Fruit fly (Drosophila melanogaster) whole organism, embryonic: ENCODE results near the gene CG31075.

Source experiments
- B-H1 ChIP-seq: fragments of 200-800 bp; sonication (Bioruptor generic); IDR thresholded peaks from 3 replicates; pipeline ENCODE4 v1.3.6; 2022; ENCODE audit warnings: missing biosample characterization, missing genetic modification characterization
- BtbVII ChIP-seq: fragments of 200-800 bp; sonication (Bioruptor generic); optimal IDR thresholded peaks from 3 replicates; lab custom pipeline; 2017; ENCODE audit warnings: missing biosample characterization, mild to moderate bottlenecking, missing genetic modification characterization
- CG10274 ChIP-seq: fragments of 200-800 bp; sonication (Bioruptor generic); optimal IDR thresholded peaks from 3 replicates; lab custom pipeline; 2017; ENCODE audit warnings: missing biosample characterization, mild to moderate bottlenecking, missing genetic modification characterization
- CG11695 ChIP-seq: fragments of 200-800 bp; sonication (Bioruptor generic); IDR thresholded peaks from 3 replicates; pipeline ENCODE4 v1.3.6; 2022; ENCODE audit warnings: missing biosample characterization, missing genetic modification characterization
- CG11696 ChIP-seq: fragments of 200-800 bp; sonication (Bioruptor generic); IDR thresholded peaks from 2 replicates; pipeline ENCODE4 v1.3.6; 2022; ENCODE audit warnings: missing biosample characterization, missing genetic modification characterization
- CG12236 ChIP-seq: fragments of 200-800 bp; sonication (Bioruptor generic); optimal IDR thresholded peaks from 2 replicates; lab custom pipeline; 2016; ENCODE audit warnings: missing biosample characterization, missing genetic modification characterization
- CG12299 ChIP-seq: fragments of 200-800 bp; sonication (Bioruptor generic); optimal IDR thresholded peaks from 2 replicates; lab custom pipeline; 2018; ENCODE audit warnings: missing biosample characterization, mild to moderate bottlenecking, missing genetic modification characterization
- CG15011 ChIP-seq: fragments of 200-800 bp; sonication (Bioruptor generic); optimal IDR thresholded peaks from 3 replicates; lab custom pipeline; 2018; ENCODE audit warnings: missing biosample characterization, mild to moderate bottlenecking, missing genetic modification characterization
- CG17361 ChIP-seq: fragments of 200-800 bp; sonication (Bioruptor generic); IDR thresholded peaks from 3 replicates; pipeline ENCODE4 v1.3.6; 2022; ENCODE audit warnings: missing biosample characterization, missing genetic modification characterization
- CG1792 ChIP-seq: fragments of 200-800 bp; sonication (Bioruptor generic); optimal IDR thresholded peaks from 2 replicates; lab custom pipeline; 2016; ENCODE audit warnings: missing biosample characterization, missing genetic modification characterization
- CG18764 ChIP-seq: fragments of 200-800 bp; sonication (Bioruptor generic); optimal IDR thresholded peaks from 3 replicates; lab custom pipeline; 2016; ENCODE audit warnings: missing biosample characterization, missing genetic modification characterization
- CG2120 ChIP-seq: fragments of 200-800 bp; sonication (Bioruptor generic); optimal IDR thresholded peaks from 3 replicates; lab custom pipeline; 2016; ENCODE audit warnings: missing biosample characterization, missing genetic modification characterization
- CG2678 ChIP-seq: fragments of 200-800 bp; sonication (Bioruptor generic); optimal IDR thresholded peaks from 3 replicates; lab custom pipeline; 2019; ENCODE audit warnings: missing biosample characterization, mild to moderate bottlenecking, missing genetic modification characterization, moderate library complexity
- CG30431 ChIP-seq: fragments of 200-800 bp; sonication (Bioruptor generic); optimal IDR thresholded peaks from 2 replicates; lab custom pipeline; 2017; ENCODE audit warnings: missing biosample characterization, missing genetic modification characterization
- CG3838 ChIP-seq: fragments of 200-800 bp; sonication (Bioruptor generic); optimal IDR thresholded peaks from 3 replicates; lab custom pipeline; 2016; ENCODE audit warnings: missing biosample characterization, missing genetic modification characterization
- CG5953 ChIP-seq: fragments of 200-800 bp; sonication (Bioruptor generic); IDR thresholded peaks from 2 replicates; pipeline ENCODE4 v1.3.6; 2022; ENCODE audit warnings: missing biosample characterization, missing genetic modification characterization
- CG6689 ChIP-seq: fragments of 200-800 bp; sonication (Bioruptor generic); IDR thresholded peaks from 2 replicates; pipeline ENCODE4 v1.3.6; 2022; ENCODE audit warnings: missing biosample characterization, missing genetic modification characterization
- CG7271 ChIP-seq: fragments of 200-800 bp; sonication (Bioruptor generic); optimal IDR thresholded peaks from 2 replicates; lab custom pipeline; 2018; ENCODE audit warnings: missing biosample characterization, mild to moderate bottlenecking, missing genetic modification characterization, moderate library complexity
- CG7556 ChIP-seq: fragments of 200-800 bp; sonication (Bioruptor generic); optimal IDR thresholded peaks from 2 replicates; lab custom pipeline; 2017; ENCODE audit warnings: missing biosample characterization, mild to moderate bottlenecking, missing genetic modification characterization
- CG7745 ChIP-seq: fragments of 200-800 bp; sonication (Bioruptor generic); optimal IDR thresholded peaks from 2 replicates; lab custom pipeline; 2018; ENCODE audit warnings: missing biosample characterization, mild to moderate bottlenecking, missing genetic modification characterization, moderate library complexity
- CG7839 ChIP-seq: fragments of 200-800 bp; sonication (Bioruptor generic); optimal IDR thresholded peaks from 3 replicates; lab custom pipeline; 2018; ENCODE audit warnings: missing biosample characterization, mild to moderate bottlenecking, missing genetic modification characterization, moderate library complexity
- CG7928 ChIP-seq: fragments of 200-800 bp; sonication (Bioruptor generic); optimal IDR thresholded peaks from 2 replicates; lab custom pipeline; 2017; ENCODE audit warnings: missing biosample characterization, mild to moderate bottlenecking, missing genetic modification characterization
- Dek ChIP-seq: fragments of 200-800 bp; sonication (Bioruptor generic); optimal IDR thresholded peaks from 3 replicates; lab custom pipeline; 2019; ENCODE audit warnings: missing biosample characterization, mild to moderate bottlenecking, missing genetic modification characterization, moderate library complexity
- Doc3 ChIP-seq: fragments of 200-800 bp; sonication (Bioruptor generic); IDR thresholded peaks from 3 replicates; pipeline ENCODE4 v1.3.6; 2022; ENCODE audit warnings: missing biosample characterization, missing genetic modification characterization; ENCODE audit not compliant: partially characterized antibody
- Ets65A ChIP-seq: fragments of 200-800 bp; sonication (Bioruptor generic); peaks from one replicate; lab custom pipeline; 2016; ENCODE audit warnings: missing biosample characterization, missing genetic modification characterization
- Ets97D ChIP-seq: fragments of 200-800 bp; sonication (Bioruptor generic); optimal IDR thresholded peaks from 3 replicates; lab custom pipeline; 2016; ENCODE audit warnings: missing biosample characterization, missing genetic modification characterization
- Fer1 ChIP-seq: fragments of 200-800 bp; sonication (Bioruptor generic); optimal IDR thresholded peaks from 2 replicates; lab custom pipeline; 2017; ENCODE audit warnings: missing biosample characterization, mild to moderate bottlenecking, missing genetic modification characterization
- HLH4C ChIP-seq: fragments of 200-800 bp; sonication (Bioruptor generic); IDR thresholded peaks from 3 replicates; pipeline ENCODE4 v1.3.6; 2022; ENCODE audit warnings: missing biosample characterization, missing genetic modification characterization; ENCODE audit not compliant: partially characterized antibody
- HLHmδ ChIP-seq: fragments of 200-800 bp; sonication (Bioruptor generic); optimal IDR thresholded peaks from 2 replicates; lab custom pipeline; 2018; ENCODE audit warnings: missing biosample characterization, mild to moderate bottlenecking, missing genetic modification characterization, moderate library complexity
- Hr3 ChIP-seq: fragments of 200-800 bp; sonication (Bioruptor generic); optimal IDR thresholded peaks from 3 replicates; lab custom pipeline; 2016; ENCODE audit warnings: missing biosample characterization, missing genetic modification characterization
- MBD-R2 ChIP-seq: fragments of 200-800 bp; sonication (Bioruptor generic); IDR thresholded peaks from 2 replicates; pipeline ENCODE4 v1.3.6; 2022; ENCODE audit warnings: missing biosample characterization, missing genetic modification characterization
- Nf-YC ChIP-seq: fragments of 200-800 bp; optimal IDR thresholded peaks from 3 replicates; lab custom pipeline; 2019; ENCODE audit warnings: missing biosample characterization, mild to moderate bottlenecking, missing genetic modification characterization, moderate library complexity
- Rfx ChIP-seq: fragments of 200-800 bp; sonication (Bioruptor generic); IDR thresholded peaks from 2 replicates; pipeline ENCODE4 v1.3.6; 2022; ENCODE audit warnings: missing biosample characterization, missing genetic modification characterization
- Usf ChIP-seq: fragments of 200-800 bp; sonication (Bioruptor generic); optimal IDR thresholded peaks from 2 replicates; lab custom pipeline; 2017; ENCODE audit warnings: missing genotype, missing biosample characterization, missing genetic modification characterization
- Vsx1 ChIP-seq: fragments of 200-800 bp; sonication (Bioruptor generic); optimal IDR thresholded peaks from 2 replicates; lab custom pipeline; 2017; ENCODE audit warnings: missing biosample characterization, mild to moderate bottlenecking, missing genetic modification characterization, missing genetic modification reagents
- YL-1 ChIP-seq: fragments of 200-800 bp; sonication (Bioruptor generic); optimal IDR thresholded peaks from 3 replicates; lab custom pipeline; 2017; ENCODE audit warnings: missing biosample characterization, mild to moderate bottlenecking, missing genetic modification characterization
- az2 ChIP-seq: fragments of 200-800 bp; sonication (Bioruptor generic); optimal IDR thresholded peaks from 3 replicates; lab custom pipeline; 2016; ENCODE audit warnings: missing biosample characterization, missing genetic modification characterization
- cas ChIP-seq: fragments of 200-800 bp; sonication (Bioruptor generic); IDR thresholded peaks from 2 replicates; pipeline ENCODE4 v1.3.6; 2022; ENCODE audit warnings: missing biosample characterization, missing genetic modification characterization
- corto ChIP-seq: fragments of 200-800 bp; sonication (Bioruptor generic); optimal IDR thresholded peaks from 2 replicates; lab custom pipeline; 2016; ENCODE audit warnings: missing biosample characterization, mild to moderate bottlenecking, missing genetic modification characterization, moderate library complexity
- croc ChIP-seq: fragments of 200-800 bp; sonication (Bioruptor generic); conservative IDR thresholded peaks from 3 replicates; pipeline ENCODE4 v1.3.6; 2022; ENCODE audit warnings: missing biosample characterization, missing genetic modification characterization
- ems ChIP-seq: fragments of 200-800 bp; sonication (Bioruptor generic); optimal IDR thresholded peaks from 3 replicates; lab custom pipeline; 2016; ENCODE audit warnings: missing biosample characterization, missing genetic modification characterization
- exex ChIP-seq: fragments of 200-800 bp; sonication (Bioruptor generic); optimal IDR thresholded peaks from 4 replicates; lab custom pipeline; 2018; ENCODE audit warnings: missing biosample characterization, mild to moderate bottlenecking, missing genetic modification characterization, moderate library complexity
- lilli ChIP-seq: fragments of 200-800 bp; sonication (Bioruptor generic); optimal IDR thresholded peaks from 3 replicates; lab custom pipeline; 2016; ENCODE audit warnings: missing biosample characterization, missing genetic modification characterization
- peb ChIP-seq: fragments of 200-800 bp; sonication (Bioruptor generic); IDR thresholded peaks from 2 replicates; pipeline ENCODE4 v1.3.6; 2022; ENCODE audit warnings: missing biosample characterization, missing genetic modification characterization
- phol ChIP-seq: fragments of 200-800 bp; sonication (Bioruptor generic); optimal IDR thresholded peaks from 3 replicates; lab custom pipeline; 2018; ENCODE audit warnings: missing biosample characterization, mild to moderate bottlenecking, missing genetic modification characterization, moderate library complexity
- pum ChIP-seq: fragments of 200-800 bp; sonication (Bioruptor generic); optimal IDR thresholded peaks from 2 replicates; lab custom pipeline; 2016; ENCODE audit warnings: missing biosample characterization, missing genetic modification characterization
- ro ChIP-seq: fragments of 200-800 bp; sonication (Bioruptor generic); IDR thresholded peaks from 2 replicates; pipeline ENCODE4 v1.3.6; 2022; ENCODE audit warnings: missing biosample characterization, missing genetic modification characterization
- sens ChIP-seq: fragments of 200-800 bp; sonication (Bioruptor generic); peaks from one replicate; lab custom pipeline; 2016; ENCODE audit warnings: missing biosample characterization, missing genetic modification characterization
- sima ChIP-seq: fragments of 200-800 bp; sonication (Bioruptor generic); optimal IDR thresholded peaks from 2 replicates; lab custom pipeline; 2016; ENCODE audit warnings: missing biosample characterization, missing genetic modification characterization
- sisA ChIP-seq: fragments of 200-800 bp; sonication (Bioruptor generic); IDR thresholded peaks from 2 replicates; pipeline ENCODE4 v1.3.6; 2022; ENCODE audit warnings: missing biosample characterization, missing genetic modification characterization
- slou ChIP-seq: fragments of 200-800 bp; sonication (Bioruptor generic); optimal IDR thresholded peaks from 3 replicates; lab custom pipeline; 2016; ENCODE audit warnings: missing biosample characterization, missing genetic modification characterization
- vnd ChIP-seq: fragments of 200-800 bp; sonication (Bioruptor generic); IDR thresholded peaks from 3 replicates; pipeline ENCODE4 v1.3.6; 2022; ENCODE audit warnings: missing biosample characterization, missing genetic modification characterization; ENCODE audit not compliant: partially characterized antibody
- vvl ChIP-seq: fragments of 200-800 bp; sonication (Bioruptor generic); IDR thresholded peaks from 2 replicates; pipeline ENCODE4 v1.3.6; 2022; ENCODE audit warnings: missing biosample characterization, missing genetic modification characterization

The CG31075 gene

dm6 chr3R:26945233-26945632 lies 43.1 kb downstream of the CG31075 start, which contains the start of gene CG14252 (continued):
- TF ChIP-seq CG7839, result no peak
- no peak for TF ChIP-seq HLHmδ (GFP tag; lab: Kevin White, UChicago)
- no peak for TF ChIP-seq lilli (GFP tag; lab: Kevin White, UChicago)
- TF ChIP-seq B-H1, result no peak
- no peak for TF ChIP-seq Ets65A (GFP tag; lab: Kevin White, UChicago)
- TF ChIP-seq pum, result no peak
- TF ChIP-seq Hr3 (GFP tag; lab: Kevin White, UChicago), result no peak
- TF ChIP-seq sima (GFP tag; lab: Kevin White, UChicago), result no peak
- TF ChIP-seq cas (GFP tag; lab: Robert Waterston, UW), result no peak
- peak; percentile 89 for TF ChIP-seq vvl (GFP tag; lab: Robert Waterston, UW)
- no peak for TF ChIP-seq ro (GFP tag; lab: Robert Waterston, UW)
- peak; percentile 50 for TF ChIP-seq exex (tag; lab: Kevin White, UChicago)
- TF ChIP-seq Doc3 (GFP tag; lab: Robert Waterston, UW), result no peak
- TF ChIP-seq CG7928, result peak; percentile 97
- TF ChIP-seq Dek (tag; lab: Kevin White, UChicago), result peak; percentile 11
- TF ChIP-seq CG1792, result no peak
- no peak for TF ChIP-seq CG30431
- no peak for TF ChIP-seq CG15011 (GFP tag; lab: Kevin White, UChicago)
- no peak for TF ChIP-seq CG7745 (tag; lab: Kevin White, UChicago)
- TF ChIP-seq CG10274, result no peak
- 0 out of 3 replicates have a peak, but pooled peaks have one; percentile 23 for TF ChIP-seq CG17361 (GFP tag; lab: Robert Waterston, UW)
- TF ChIP-seq sens (GFP tag; lab: Kevin White, UChicago), result peak; percentile 89
- no peak for TF ChIP-seq CG5953
- no peak for TF ChIP-seq Nf-YC (tag; lab: Kevin White, UChicago)
- no peak for TF ChIP-seq sisA (GFP tag; lab: Robert Waterston, UW)
- TF ChIP-seq CG12299 (tag; lab: Kevin White, UChicago), result no peak
- TF ChIP-seq CG12236, result no peak
- no peak for TF ChIP-seq ems (GFP tag; lab: Kevin White, UChicago)
- TF ChIP-seq BtbVII (GFP tag; lab: Kevin White, UChicago), result no peak
- peak; percentile 74 for TF ChIP-seq Ets97D (GFP tag; lab: Kevin White, UChicago)
- TF ChIP-seq peb (GFP tag; lab: Robert Waterston, UW), result no peak
- no peak for TF ChIP-seq az2 (GFP tag; lab: Kevin White, UChicago)
- TF ChIP-seq phol (tag; lab: Kevin White, UChicago), result peak; percentile 45
- no peak for TF ChIP-seq CG18764
- no peak for TF ChIP-seq vnd (GFP tag; lab: Robert Waterston, UW)
- TF ChIP-seq Fer1 (GFP tag; lab: Kevin White, UChicago), result peak; percentile 43
- TF ChIP-seq corto (GFP tag; lab: Kevin White, UChicago), result no peak
- no peak for TF ChIP-seq HLH4C (GFP tag; lab: Robert Waterston, UW)
- no peak for TF ChIP-seq Rfx (GFP tag; lab: Robert Waterston, UW)
- TF ChIP-seq Usf (GFP tag; lab: Kevin White, UChicago), result no peak
- TF ChIP-seq CG7556 (GFP tag; lab: Kevin White, UChicago), result no peak
- no peak for TF ChIP-seq slou (GFP tag; lab: Kevin White, UChicago)
- no peak for TF ChIP-seq Vsx1 (GFP tag; lab: Kevin White, UChicago)
- TF ChIP-seq CG2120 (GFP tag; lab: Kevin White, UChicago), result peak; percentile 15
- TF ChIP-seq CG3838 (GFP tag; lab: Kevin White, UChicago), result no peak
- no peak for TF ChIP-seq CG11696
- TF ChIP-seq CG6689 (GFP tag; lab: Robert Waterston, UW), result no peak
- TF ChIP-seq CG2678 (tag; lab: Kevin White, UChicago), result no peak
- TF ChIP-seq CG7271, result no peak
- TF ChIP-seq YL-1, result peak; percentile 55
- no peak for TF ChIP-seq croc (GFP tag; lab: Robert Waterston, UW)
- TF ChIP-seq MBD-R2 (GFP tag; lab: Robert Waterston, UW), result peak; percentile 77
- no peak for TF ChIP-seq CG11695 (GFP tag; lab: Robert Waterston, UW)
